Fruit fly (Drosophila melanogaster): ENCODE measurements around the gene Npc1a.

Gene Npc1a

DNA sequence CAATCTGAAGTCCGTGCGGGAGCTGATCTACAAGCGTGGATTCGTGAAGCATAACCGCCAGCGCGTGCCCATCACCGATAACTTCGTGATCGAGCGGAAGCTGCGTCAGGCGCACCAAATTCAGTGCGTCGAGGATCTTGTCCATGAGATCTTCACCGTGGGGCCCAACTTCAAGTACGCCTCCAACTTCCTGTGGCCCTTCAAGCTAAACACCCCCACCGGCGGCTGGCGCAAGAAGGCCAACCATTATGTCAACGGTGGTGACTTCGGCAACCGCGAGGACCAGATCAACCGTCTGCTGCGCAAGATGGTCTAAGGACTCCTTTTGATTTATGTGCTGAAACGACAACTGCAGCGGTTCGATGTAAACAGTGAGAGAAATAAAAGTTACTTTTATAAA is 19.3 kb downstream of the Npc1a start:
- no peak for TF ChIP-seq psq (optimal IDR thresholded peaks at IDR 0.05)
- no peak for TF ChIP-seq ttk (optimal IDR thresholded peaks at IDR 0.05)
- TF ChIP-seq h (optimal IDR thresholded peaks at IDR 0.05) = no peak
- no peak for TF ChIP-seq Sin3A (optimal IDR thresholded peaks at IDR 0.05)
- no peak for TF ChIP-seq Myc (optimal IDR thresholded peaks at IDR 0.05)
- TF ChIP-seq insv (optimal IDR thresholded peaks at IDR 0.05) = no peak

DNA sequence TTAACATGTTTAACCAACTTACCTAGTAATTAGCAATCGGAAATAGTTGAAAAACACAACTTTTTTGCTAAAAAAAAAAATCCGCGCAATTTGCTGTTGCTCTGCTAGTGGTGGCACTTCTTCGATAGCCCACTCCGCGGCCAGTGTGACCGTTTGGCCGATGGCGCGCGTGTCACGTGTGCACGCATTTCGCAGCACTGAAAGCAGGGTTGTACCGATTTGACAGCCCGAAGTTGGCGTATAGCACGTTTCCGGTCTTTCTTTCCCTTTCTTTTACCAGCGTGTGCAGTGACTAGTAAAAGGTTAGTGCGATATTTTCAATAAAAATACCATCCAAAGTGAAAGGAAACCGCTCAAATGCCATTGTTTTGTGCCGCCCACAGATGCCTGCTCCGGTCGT is 20.2 kb downstream of the Npc1a start, which contains the start of the genes Ripalpha and RpL7:
Ripalpha (minus strand) TSS at position 128 of the 400 bp plus-strand sequence.
RpL7 (plus strand) TSS at position 158 of the 400 bp plus-strand sequence.
- TF ChIP-seq ttk (optimal IDR thresholded peaks at IDR 0.05) (no peak), h (optimal IDR thresholded peaks at IDR 0.05) (no peak), insv (optimal IDR thresholded peaks at IDR 0.05) (no peak), Sin3A (optimal IDR thresholded peaks at IDR 0.05) (no peak), Myc (optimal IDR thresholded peaks at IDR 0.05) (no peak), psq (optimal IDR thresholded peaks at IDR 0.05) (no peak)

DNA sequence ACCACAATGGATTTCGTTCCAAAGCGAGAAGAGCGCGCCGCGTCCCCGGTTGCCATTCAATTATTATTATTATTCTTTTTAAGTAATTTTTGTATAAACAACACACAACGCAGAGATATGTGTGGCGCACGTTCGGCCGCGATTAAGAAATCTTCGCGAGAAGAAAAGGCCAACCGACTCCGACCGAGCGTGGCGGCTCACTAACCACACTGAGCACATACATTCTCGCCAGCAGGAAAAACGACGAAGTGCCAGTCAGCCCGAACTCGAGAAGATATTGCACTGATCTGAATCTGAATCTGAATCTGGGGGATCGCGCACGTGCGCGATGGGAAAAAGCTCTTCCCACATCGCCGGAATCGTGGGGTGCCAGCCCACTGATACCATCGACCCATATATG is 22.1 kb downstream of the Npc1a start, which contains the start of gene Sur:
Sur (minus strand) TSS at position 207 of the 400 bp plus-strand sequence.
- no peak for TF ChIP-seq Sin3A (optimal IDR thresholded peaks at IDR 0.05)
- TF ChIP-seq insv (optimal IDR thresholded peaks at IDR 0.05) = no peak
- no peak for TF ChIP-seq Myc (optimal IDR thresholded peaks at IDR 0.05)
- no peak for TF ChIP-seq psq (optimal IDR thresholded peaks at IDR 0.05)
- TF ChIP-seq ttk (optimal IDR thresholded peaks at IDR 0.05) = no peak
- TF ChIP-seq h (optimal IDR thresholded peaks at IDR 0.05) = no peak

DNA sequence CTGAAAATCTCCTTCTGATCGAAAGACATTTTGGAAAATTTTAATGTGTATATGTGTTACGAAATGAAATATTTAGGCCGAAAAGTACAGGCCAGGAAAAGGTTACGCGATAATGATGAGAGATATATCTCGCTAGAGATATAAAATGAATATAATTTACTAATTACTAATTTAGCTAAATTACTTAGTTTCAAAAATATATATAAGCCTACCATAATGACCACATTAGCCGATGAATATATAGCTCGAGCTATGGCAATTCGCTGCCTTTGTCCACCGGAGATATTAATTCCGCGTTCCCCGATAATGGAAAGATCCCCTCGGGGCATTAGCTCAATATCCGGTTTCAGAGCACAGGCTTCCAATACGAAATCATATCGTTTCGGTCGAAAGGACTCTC is 29.6 kb downstream of the Npc1a start, which contains the start of gene Fum4:
Fum4 (minus strand) TSS at position 101 of the 400 bp plus-strand sequence.
- TF ChIP-seq Myc (optimal IDR thresholded peaks at IDR 0.05) (no peak), insv (optimal IDR thresholded peaks at IDR 0.05) (no peak), Sin3A (optimal IDR thresholded peaks at IDR 0.05) (no peak), ttk (optimal IDR thresholded peaks at IDR 0.05) (no peak), h (optimal IDR thresholded peaks at IDR 0.05) (no peak), psq (optimal IDR thresholded peaks at IDR 0.05) (no peak)

DNA sequence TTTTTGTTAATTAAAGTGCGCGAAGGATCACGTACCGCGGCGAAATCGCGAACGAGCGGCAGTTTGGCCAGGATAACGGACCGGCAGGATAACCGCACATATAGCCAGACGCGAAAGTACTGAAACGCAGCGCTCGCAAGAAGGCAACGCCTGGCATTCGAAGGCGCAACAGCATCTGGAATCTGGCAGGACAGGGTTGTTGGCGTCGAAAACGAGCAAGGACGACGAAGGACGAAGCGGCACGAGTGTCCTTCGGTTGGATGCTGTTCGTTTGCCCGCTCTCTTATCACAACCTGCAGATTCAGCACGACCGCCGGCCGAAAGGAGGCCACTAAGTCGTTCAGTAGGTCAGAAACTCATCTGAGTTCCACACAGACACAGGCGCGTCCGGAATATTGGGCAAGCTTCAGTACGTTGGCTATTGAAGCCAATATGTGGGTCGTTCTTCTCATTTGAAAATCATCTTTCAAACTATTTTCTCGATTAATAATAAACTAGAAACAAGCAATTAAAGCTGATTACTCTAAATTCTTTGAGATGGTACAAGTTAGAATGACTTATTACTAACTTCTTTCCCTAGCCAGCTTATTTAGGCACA is 40.7 kb downstream of the Npc1a start, which contains the start of gene CG44153:
CG44153 (minus strand) TSS at position 75 of the 598 bp plus-strand sequence.
- TF ChIP-seq h (optimal IDR thresholded peaks at IDR 0.05) (no peak), Myc (optimal IDR thresholded peaks at IDR 0.05) (no peak), psq (optimal IDR thresholded peaks at IDR 0.05) (no peak), ttk (optimal IDR thresholded peaks at IDR 0.05) (no peak), insv (optimal IDR thresholded peaks at IDR 0.05) (no peak), Sin3A (optimal IDR thresholded peaks at IDR 0.05) (no peak)

DNA sequence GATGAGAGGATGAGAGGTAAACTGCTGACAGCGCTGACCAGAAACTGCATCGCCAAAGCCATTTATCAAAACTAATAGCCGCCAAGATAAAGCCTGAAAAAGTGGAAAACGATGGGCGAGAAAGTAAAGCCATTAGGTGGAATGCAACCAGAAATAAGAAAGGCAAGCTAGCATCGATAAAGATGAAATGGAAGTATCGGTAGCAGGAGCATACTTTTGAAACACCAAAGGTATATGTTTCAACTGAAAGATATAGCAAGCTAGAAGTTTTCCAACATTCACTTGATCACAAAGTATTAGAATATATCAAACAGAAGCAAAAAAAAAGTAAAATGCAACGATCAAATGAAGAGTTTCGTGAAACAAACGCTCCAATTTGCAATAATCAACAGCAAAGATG is 48.6 kb downstream of the Npc1a start, which contains the start of gene CG13137:
CG13137 (plus strand) TSS at position 301 of the 400 bp plus-strand sequence.
- TF ChIP-seq ttk (optimal IDR thresholded peaks at IDR 0.05) (no peak), insv (optimal IDR thresholded peaks at IDR 0.05) (no peak), Sin3A (optimal IDR thresholded peaks at IDR 0.05) (no peak), psq (optimal IDR thresholded peaks at IDR 0.05) (no peak), Myc (optimal IDR thresholded peaks at IDR 0.05) (no peak), h (optimal IDR thresholded peaks at IDR 0.05) (no peak)

Data from Kc167 (cell line).